Fruit fly (Drosophila melanogaster) whole organism, embryonic: ENCODE data around the gene Gcat.

ENCODE experiments used
- Ada2b ChIP-seq: fragments of 200-800 bp; sonication (Bioruptor generic); IDR thresholded peaks from 2 replicates; pipeline ENCODE4 v1.3.6; 2022; ENCODE audit warnings: missing biosample characterization, missing genetic modification characterization
- Antp ChIP-seq: fragments of 200-800 bp; sonication (Bioruptor generic); optimal IDR thresholded peaks from 3 replicates; lab custom pipeline; 2016; ENCODE audit warnings: missing biosample characterization, missing genetic modification characterization
- B-H2 ChIP-seq: fragments of 200-800 bp; sonication (Bioruptor generic); optimal IDR thresholded peaks from 2 replicates; lab custom pipeline; 2018; ENCODE audit warnings: missing biosample characterization, mild to moderate bottlenecking, missing genetic modification characterization
- BtbVII ChIP-seq: fragments of 200-800 bp; sonication (Bioruptor generic); optimal IDR thresholded peaks from 3 replicates; lab custom pipeline; 2017; ENCODE audit warnings: missing biosample characterization, mild to moderate bottlenecking, missing genetic modification characterization
- CG1024 ChIP-seq: fragments of 200-800 bp; sonication (Bioruptor generic); IDR thresholded peaks from 2 replicates; pipeline ENCODE4 v1.3.6; 2022; ENCODE audit warnings: missing biosample characterization, missing genetic modification characterization
- CG12299 ChIP-seq: fragments of 200-800 bp; sonication (Bioruptor generic); optimal IDR thresholded peaks from 2 replicates; lab custom pipeline; 2018; ENCODE audit warnings: missing biosample characterization, mild to moderate bottlenecking, missing genetic modification characterization
- CG12942 ChIP-seq: fragments of 200-800 bp; sonication (Bioruptor generic); optimal IDR thresholded peaks from 3 replicates; lab custom pipeline; 2016; ENCODE audit warnings: missing biosample characterization, missing genetic modification characterization
- CG13123 ChIP-seq: fragments of 200-800 bp; sonication (Bioruptor generic); optimal IDR thresholded peaks from 2 replicates; lab custom pipeline; 2016; ENCODE audit warnings: missing biosample characterization, missing genetic modification characterization
- CG16815 ChIP-seq: fragments of 200-800 bp; sonication (Bioruptor generic); optimal IDR thresholded peaks from 3 replicates; lab custom pipeline; 2017; ENCODE audit warnings: missing biosample characterization, mild to moderate bottlenecking, missing genetic modification characterization
- CG17186 ChIP-seq: fragments of 200-800 bp; sonication (Bioruptor generic); optimal IDR thresholded peaks from 3 replicates; lab custom pipeline; 2017; ENCODE audit warnings: missing biosample characterization, missing genetic modification reagents, missing genetic modification characterization
- CG3065 ChIP-seq: fragments of 200-800 bp; sonication (Bioruptor generic); optimal IDR thresholded peaks from 2 replicates; lab custom pipeline; 2016; ENCODE audit warnings: missing biosample characterization, missing genetic modification characterization
- CG32532 ChIP-seq: fragments of 200-800 bp; sonication (Bioruptor generic); IDR thresholded peaks from 2 replicates; pipeline ENCODE4 v1.3.6; 2022; ENCODE audit warnings: missing biosample characterization, missing genetic modification characterization
- CG34224 ChIP-seq: fragments of 200-800 bp; sonication (Bioruptor generic); IDR thresholded peaks from 3 replicates; pipeline ENCODE4 v1.3.6; 2022; ENCODE audit warnings: missing biosample characterization, missing genetic modification characterization; ENCODE audit not compliant: partially characterized antibody
- CG4360 ChIP-seq: fragments of 200-800 bp; sonication (Bioruptor generic); IDR thresholded peaks from 2 replicates; pipeline ENCODE4 v1.3.6; 2022; ENCODE audit warnings: missing biosample characterization, missing genetic modification characterization
- CG6689 ChIP-seq: fragments of 200-800 bp; sonication (Bioruptor generic); IDR thresholded peaks from 2 replicates; pipeline ENCODE4 v1.3.6; 2022; ENCODE audit warnings: missing biosample characterization, missing genetic modification characterization
- CG7357 ChIP-seq: fragments of 200-800 bp; sonication (Bioruptor generic); IDR thresholded peaks from 3 replicates; pipeline ENCODE4 v1.3.6; 2022; ENCODE audit warnings: missing biosample characterization, missing genetic modification characterization
- CG8281 ChIP-seq: fragments of 200-800 bp; sonication (Bioruptor generic); optimal IDR thresholded peaks from 2 replicates; lab custom pipeline; 2018; ENCODE audit warnings: missing biosample characterization, mild to moderate bottlenecking, missing genetic modification characterization, moderate library complexity
- CoRest ChIP-seq: fragments of 200-800 bp; sonication (Bioruptor generic); optimal IDR thresholded peaks from 3 replicates; lab custom pipeline; 2018; ENCODE audit warnings: missing biosample characterization, mild to moderate bottlenecking, missing genetic modification characterization, moderate library complexity
- Dip3 ChIP-seq: fragments of 200-800 bp; sonication (Bioruptor generic); optimal IDR thresholded peaks from 3 replicates; lab custom pipeline; 2016; ENCODE audit warnings: missing biosample characterization, missing genetic modification characterization
- ERR ChIP-seq: fragments of 200-800 bp; sonication (Bioruptor generic); optimal IDR thresholded peaks from 2 replicates; lab custom pipeline; 2016; ENCODE audit warnings: missing biosample characterization, missing genetic modification characterization
- Fer2 ChIP-seq: fragments of 200-800 bp; sonication (Bioruptor generic); optimal IDR thresholded peaks from 2 replicates; lab custom pipeline; 2018; ENCODE audit warnings: missing biosample characterization, mild to moderate bottlenecking, missing genetic modification characterization, moderate library complexity
- HLH54F ChIP-seq: fragments of 200-800 bp; sonication (Bioruptor generic); optimal IDR thresholded peaks from 3 replicates; lab custom pipeline; 2016; ENCODE audit warnings: missing biosample characterization, missing genetic modification characterization
- HLHmδ ChIP-seq: fragments of 200-800 bp; sonication (Bioruptor generic); optimal IDR thresholded peaks from 2 replicates; lab custom pipeline; 2018; ENCODE audit warnings: missing biosample characterization, mild to moderate bottlenecking, missing genetic modification characterization, moderate library complexity
- Kr ChIP-seq: fragments of 200-800 bp; sonication (Bioruptor generic); optimal IDR thresholded peaks from 2 replicates; lab custom pipeline; 2017; ENCODE audit warnings: missing biosample characterization, mild to moderate bottlenecking, missing genetic modification characterization
- MESR4 ChIP-seq: fragments of 200-800 bp; sonication (Bioruptor generic); optimal IDR thresholded peaks from 2 replicates; lab custom pipeline; 2018; ENCODE audit warnings: missing biosample characterization, mild to moderate bottlenecking, missing genetic modification characterization, moderate library complexity
- MTF-1 ChIP-seq: fragments of 200-800 bp; sonication (Bioruptor generic); optimal IDR thresholded peaks from 2 replicates; lab custom pipeline; 2018; ENCODE audit warnings: missing biosample characterization, mild to moderate bottlenecking, missing genetic modification characterization, borderline replicate concordance
- Max ChIP-seq: fragments of 200-800 bp; sonication (Bioruptor generic); optimal IDR thresholded peaks from 2 replicates; lab custom pipeline; 2016; ENCODE audit warnings: missing biosample characterization, mild to moderate bottlenecking, missing genetic modification characterization
- Med ChIP-seq: fragments of 200-800 bp; sonication (Bioruptor generic); peaks from one replicate; lab custom pipeline; 2016; ENCODE audit warnings: missing biosample characterization, missing genetic modification characterization, mild to moderate bottlenecking, inconsistent platforms, moderate library complexity
- NFAT ChIP-seq: fragments of 200-800 bp; sonication (Bioruptor generic); IDR thresholded peaks from 2 replicates; pipeline ENCODE4 v1.3.6; 2022; ENCODE audit warnings: missing biosample characterization, missing genetic modification characterization
- Nf-YC ChIP-seq: fragments of 200-800 bp; optimal IDR thresholded peaks from 3 replicates; lab custom pipeline; 2019; ENCODE audit warnings: missing biosample characterization, mild to moderate bottlenecking, missing genetic modification characterization, moderate library complexity
- Optix ChIP-seq: fragments of 200-800 bp; sonication (Bioruptor generic); IDR thresholded peaks from 3 replicates; pipeline ENCODE4 v1.3.6; 2022; ENCODE audit warnings: missing biosample characterization, missing genetic modification characterization
- amos ChIP-seq: fragments of 200-800 bp; sonication (Bioruptor generic); IDR thresholded peaks from 2 replicates; pipeline ENCODE4 v1.3.6; 2022; ENCODE audit warnings: missing biosample characterization, missing genetic modification characterization; ENCODE audit not compliant: partially characterized antibody
- aop ChIP-seq: fragments of 200-800 bp; sonication (Bioruptor generic); IDR thresholded peaks from 2 replicates; pipeline ENCODE4 v1.3.6; 2022; ENCODE audit warnings: missing biosample characterization, missing genetic modification characterization
- bcd ChIP-seq: fragments of 200-800 bp; sonication (Bioruptor generic); optimal IDR thresholded peaks from 2 replicates; lab custom pipeline; 2017; ENCODE audit warnings: missing biosample characterization, mild to moderate bottlenecking, missing genetic modification characterization
- ftz-f1 ChIP-seq: fragments of 200-800 bp; sonication (Bioruptor generic); optimal IDR thresholded peaks from 2 replicates; lab custom pipeline; 2016; ENCODE audit warnings: missing biosample characterization, missing genetic modification characterization
- gfzf ChIP-seq: fragments of 200-800 bp; sonication (Bioruptor generic); optimal IDR thresholded peaks from 2 replicates; lab custom pipeline; 2016; ENCODE audit warnings: missing biosample characterization, mild to moderate bottlenecking, missing genetic modification characterization, moderate library complexity
- grau ChIP-seq: fragments of 200-800 bp; optimal IDR thresholded peaks from 3 replicates; lab custom pipeline; 2019; ENCODE audit warnings: missing biosample characterization, mild to moderate bottlenecking, missing genetic modification characterization, moderate library complexity
- ham ChIP-seq: fragments of 200-800 bp; sonication (Bioruptor generic); IDR thresholded peaks from 2 replicates; pipeline ENCODE4 v1.3.6; 2022; ENCODE audit warnings: missing biosample characterization, missing genetic modification characterization
- hb ChIP-seq: fragments of 200-800 bp; sonication (Bioruptor generic); IDR thresholded peaks from 3 replicates; pipeline ENCODE4 v1.3.6; 2022; ENCODE audit warnings: missing biosample characterization, missing genetic modification characterization; ENCODE audit not compliant: partially characterized antibody
- her ChIP-seq: fragments of 200-800 bp; sonication (Bioruptor generic); optimal IDR thresholded peaks from 2 replicates; lab custom pipeline; 2016; ENCODE audit warnings: missing biosample characterization, missing genetic modification characterization
- kni ChIP-seq: fragments of 200-800 bp; sonication (Bioruptor generic); optimal IDR thresholded peaks from 3 replicates; lab custom pipeline; 2017; ENCODE audit warnings: mild to moderate bottlenecking, missing biosample characterization, missing genetic modification reagents, missing genetic modification characterization
- lov ChIP-seq, 2 experiments: fragments of 200-800 bp in 1 of 2; fragments of >200 bp in 1 of 2; sonication (Bioruptor generic) in 1 of 2; IDR thresholded peaks in 1 of 2; optimal IDR thresholded peaks in 1 of 2; 2 replicates in 1 of 2; 3 replicates in 1 of 2; pipeline versions ENCODE4 v1.3.6 to Lab custom; 2017 to 2022; ENCODE audit warnings: missing biosample characterization in 1 of 2, missing genetic modification characterization in 1 of 2
- mam ChIP-seq: fragments of 200-800 bp; sonication (Bioruptor generic); optimal IDR thresholded peaks from 3 replicates; lab custom pipeline; 2016; ENCODE audit warnings: missing biosample characterization, missing genetic modification characterization
- pita ChIP-seq: fragments of 200-800 bp; sonication (Bioruptor generic); optimal IDR thresholded peaks from 2 replicates; lab custom pipeline; 2017; ENCODE audit warnings: missing biosample characterization, mild to moderate bottlenecking, missing genetic modification characterization
- pzg ChIP-seq: fragments of 200-800 bp; sonication (Bioruptor generic); optimal IDR thresholded peaks from 3 replicates; lab custom pipeline; 2018; ENCODE audit warnings: missing biosample characterization, mild to moderate bottlenecking, missing genetic modification characterization, moderate library complexity
- slbo ChIP-seq: fragments of 200-800 bp; sonication (Bioruptor generic); IDR thresholded peaks from 2 replicates; pipeline ENCODE4 v1.3.6; 2022; ENCODE audit warnings: missing biosample characterization, missing genetic modification characterization
- stc ChIP-seq: fragments of 200-800 bp; sonication (Bioruptor generic); IDR thresholded peaks from 2 replicates; pipeline ENCODE4 v1.3.6; 2022; ENCODE audit warnings: missing biosample characterization, missing genetic modification characterization
- stwl ChIP-seq: fragments of 200-800 bp; sonication (Bioruptor generic); optimal IDR thresholded peaks from 3 replicates; lab custom pipeline; 2018; ENCODE audit warnings: missing biosample characterization, mild to moderate bottlenecking, missing genetic modification characterization, moderate library complexity
- trh ChIP-seq: fragments of 200-800 bp; sonication (Bioruptor generic); optimal IDR thresholded peaks from 2 replicates; lab custom pipeline; 2016; ENCODE audit warnings: missing biosample characterization, missing genetic modification characterization
- wdn ChIP-seq: fragments of 200-800 bp; sonication (Bioruptor generic); IDR thresholded peaks from 2 replicates; pipeline ENCODE4 v1.3.6; 2022; ENCODE audit warnings: missing biosample characterization, missing genetic modification characterization

Gene Gcat

dm6 chr3L:11825560-11826153 lies 25.0 kb upstream of the Gcat start, which contains the start of gene CG32095 (continued):
- TF ChIP-seq CoRest (tag; lab: Kevin White, UChicago) (no peak), CG3065 (GFP tag; lab: Kevin White, UChicago) (no peak), mam (GFP tag; lab: Kevin White, UChicago) (no peak), HLHmδ (GFP tag; lab: Kevin White, UChicago) (no peak), Fer2 (tag; lab: Kevin White, UChicago) (no peak), slbo (GFP tag; lab: Robert Waterston, UW) (no peak), CG32532 (GFP tag; lab: Robert Waterston, UW) (no peak), CG4360 (GFP tag; lab: Robert Waterston, UW) (peak; percentile 76), CG12299 (tag; lab: Kevin White, UChicago) (no peak), Dip3 (GFP tag; lab: Kevin White, UChicago) (no peak), CG1024 (GFP tag; lab: Robert Waterston, UW) (no peak), wdn (GFP tag; lab: Robert Waterston, UW) (no peak), pzg (GFP tag; lab: Kevin White, UChicago) (peak; percentile 36), trh (GFP tag; lab: Kevin White, UChicago) (no peak), Optix (no peak), amos (GFP tag; lab: Robert Waterston, UW) (peak; percentile 86), Antp (GFP tag; lab: Kevin White, UChicago) (no peak), CG8281 (tag; lab: Kevin White, UChicago) (no peak), bcd (GFP tag; lab: Kevin White, UChicago) (no peak), Nf-YC (tag; lab: Kevin White, UChicago) (peak; percentile 80), CG34224 (GFP tag; lab: Robert Waterston, UW) (peak; percentile 80), hb (GFP tag; lab: Robert Waterston, UW) (peak; percentile 51; the same call in 1 of the 3 replicates), CG7357 (no peak), ham (GFP tag; lab: Robert Waterston, UW) (no peak), lov (optimal IDR thresholded peaks at IDR 0.05; lab: Kevin White, UChicago) (no peak), lov (GFP tag; IDR thresholded peaks at IDR 0.05; lab: Robert Waterston, UW) (no peak), NFAT (GFP tag; lab: Robert Waterston, UW) (no peak), pita (GFP tag; lab: Kevin White, UChicago) (no peak), stc (no peak), MTF-1 (GFP tag; lab: Kevin White, UChicago) (no peak), HLH54F (GFP tag; lab: Kevin White, UChicago) (no peak), CG17186 (GFP tag; lab: Kevin White, UChicago) (no peak), Med (peak; percentile 24), CG16815 (no peak), CG13123 (GFP tag; lab: Kevin White, UChicago) (no peak), stwl (tag; lab: Kevin White, UChicago) (peak; percentile 40), CG12942 (no peak), Kr (GFP tag; lab: Kevin White, UChicago) (no peak), ftz-f1 (GFP tag; lab: Kevin White, UChicago) (no peak), grau (tag; lab: Kevin White, UChicago) (no peak), aop (GFP tag; lab: Robert Waterston, UW) (no peak), CG6689 (GFP tag; lab: Robert Waterston, UW) (no peak), BtbVII (GFP tag; lab: Kevin White, UChicago) (no peak), her (GFP tag; lab: Kevin White, UChicago) (no peak), ERR (GFP tag; lab: Kevin White, UChicago) (no peak), gfzf (GFP tag; lab: Kevin White, UChicago) (peak; percentile 46), MESR4 (peak; percentile 40), B-H2 (no peak), kni (GFP tag; lab: Kevin White, UChicago) (no peak), Max (GFP tag; lab: Kevin White, UChicago) (no peak), Ada2b (GFP tag; lab: Robert Waterston, UW) (no peak)
